Worm (Caenorhabditis elegans) whole organism, mixed stage, embryonic: ENCODE data around the gene Y11D7A.5.
A peak's percentile ranks its signal among the peaks of the same experiment; 100 is the strongest.

ENCODE experiments used
- M03D4.4 ChIP-seq: sonication (generic microtip); optimal IDR thresholded peaks from 2 replicates; lab custom pipeline; 2017; ENCODE audit warnings: mild to moderate bottlenecking, missing genetic modification characterization, missing compliant biosample characterization
- bed-3 ChIP-seq: fragments of 200-800 bp; sonication (Bioruptor generic); optimal IDR thresholded peaks from 3 replicates; lab custom pipeline; 2018; ENCODE audit warnings: mild to moderate bottlenecking, missing genetic modification characterization, moderate library complexity, missing compliant biosample characterization
- blmp-1 ChIP-seq: fragments of 150-350 bp; optimal IDR thresholded peaks from 2 replicates; lab custom pipeline; 2014; ENCODE audit warnings: missing biosample characterization, missing genetic modification characterization
- ceh-39 ChIP-seq: fragments of 150-350 bp; optimal IDR thresholded peaks from 2 replicates; lab custom pipeline; 2014; ENCODE audit warnings: missing biosample characterization, missing genetic modification characterization
- ceh-43 ChIP-seq: fragments of 200-800 bp; sonication (Bioruptor generic); optimal IDR thresholded peaks from 2 replicates; lab custom pipeline; 2018; ENCODE audit warnings: mild to moderate bottlenecking, missing genetic modification characterization, moderate library complexity, missing compliant biosample characterization
- ceh-83 ChIP-seq: fragments of 200-800 bp; sonication (Bioruptor generic); optimal IDR thresholded peaks from 2 replicates; lab custom pipeline; 2018; ENCODE audit warnings: mild to moderate bottlenecking, missing genetic modification characterization, missing compliant biosample characterization
- ces-1 ChIP-seq: fragments of 150-350 bp; optimal IDR thresholded peaks from 2 replicates; lab custom pipeline; 2014; ENCODE audit warnings: missing biosample characterization, missing genetic modification reagents, missing genetic modification characterization
- cnd-1 ChIP-seq: fragments of 200-800 bp; sonication (Bioruptor generic); optimal IDR thresholded peaks from 2 replicates; lab custom pipeline; 2018; ENCODE audit warnings: mild to moderate bottlenecking, missing genetic modification characterization, missing compliant biosample characterization
- drap-1 ChIP-seq: fragments of 200-800 bp; sonication (Bioruptor generic); optimal IDR thresholded peaks from 3 replicates; lab custom pipeline; 2018; ENCODE audit warnings: mild to moderate bottlenecking, missing genetic modification characterization, missing compliant biosample characterization
- elt-1 ChIP-seq: sonication (generic microtip); optimal IDR thresholded peaks from 2 replicates; lab custom pipeline; 2017; ENCODE audit warnings: missing genetic modification characterization, mild to moderate bottlenecking, missing compliant biosample characterization, antibody characterized with exemption, moderate library complexity, borderline replicate concordance; ENCODE audit not compliant: insufficient read depth
- elt-3 ChIP-seq: fragments of 150-350 bp; optimal IDR thresholded peaks from 2 replicates; lab custom pipeline; 2014; ENCODE audit warnings: missing biosample characterization, missing genetic modification characterization
- flh-1 ChIP-seq: fragments of 200-800 bp; sonication (Bioruptor generic); optimal IDR thresholded peaks from 2 replicates; lab custom pipeline; 2018; ENCODE audit warnings: mild to moderate bottlenecking, missing genetic modification characterization, moderate library complexity, missing compliant biosample characterization
- ham-2 ChIP-seq: fragments of 200-800 bp; sonication (Bioruptor generic); optimal IDR thresholded peaks from 2 replicates; lab custom pipeline; 2018; ENCODE audit warnings: mild to moderate bottlenecking, missing genetic modification characterization, missing compliant biosample characterization
- hlh-1 ChIP-seq: fragments of 150-350 bp; optimal IDR thresholded peaks from 2 replicates; lab custom pipeline; 2014; ENCODE audit warnings: missing biosample characterization, missing genetic modification reagents, missing genetic modification characterization
- lin-13 ChIP-seq: fragments of 150-350 bp; optimal IDR thresholded peaks from 2 replicates; lab custom pipeline; 2014; ENCODE audit warnings: missing biosample characterization, missing genetic modification characterization
- lin-32 ChIP-seq: fragments of 200-800 bp; sonication (Bioruptor generic); optimal IDR thresholded peaks from 2 replicates; lab custom pipeline; 2018; ENCODE audit warnings: mild to moderate bottlenecking, missing genetic modification characterization, missing compliant biosample characterization
- lsy-2 ChIP-seq: fragments of 150-350 bp; optimal IDR thresholded peaks from 2 replicates; lab custom pipeline; 2014; ENCODE audit warnings: missing biosample characterization, missing genetic modification characterization
- mab-5 ChIP-seq: fragments of 150-350 bp; optimal IDR thresholded peaks from 2 replicates; lab custom pipeline; 2014; ENCODE audit warnings: missing biosample characterization, missing genetic modification characterization
- mep-1 ChIP-seq: fragments of 150-350 bp; optimal IDR thresholded peaks from 2 replicates; lab custom pipeline; 2017; ENCODE audit warnings: missing biosample characterization, missing genetic modification reagents, missing genetic modification characterization, inconsistent platforms
- mls-2 ChIP-seq: sonication (generic microtip); optimal IDR thresholded peaks from 2 replicates; lab custom pipeline; 2016; ENCODE audit warnings: mild to moderate bottlenecking, missing genetic modification characterization, moderate library complexity, missing compliant biosample characterization
- nhr-12 ChIP-seq: fragments of 150-350 bp; optimal IDR thresholded peaks from 2 replicates; lab custom pipeline; 2014; ENCODE audit warnings: missing biosample characterization, missing genetic modification characterization
- nhr-2 ChIP-seq: fragments of 150-350 bp; optimal IDR thresholded peaks from 2 replicates; lab custom pipeline; 2014; ENCODE audit warnings: missing biosample characterization, missing genetic modification characterization
- nhr-237 ChIP-seq: fragments of 150-350 bp; optimal IDR thresholded peaks from 2 replicates; lab custom pipeline; 2014; ENCODE audit warnings: missing biosample characterization, missing genetic modification characterization
- nhr-28 ChIP-seq: fragments of 150-350 bp; optimal IDR thresholded peaks from 2 replicates; lab custom pipeline; 2014; ENCODE audit warnings: missing biosample characterization, missing genetic modification characterization
- nhr-76 ChIP-seq: sonication (generic microtip); optimal IDR thresholded peaks from 2 replicates; lab custom pipeline; 2017; ENCODE audit warnings: missing biosample characterization, missing genetic modification characterization
- pha-4 ChIP-seq: fragments of 150-350 bp; optimal IDR thresholded peaks from 2 replicates; lab custom pipeline; 2018; ENCODE audit warnings: missing biosample characterization, missing genetic modification reagents, missing genetic modification characterization
- sem-2 ChIP-seq: fragments of 200-800 bp; sonication (Bioruptor generic); optimal IDR thresholded peaks from 2 replicates; lab custom pipeline; 2018; ENCODE audit warnings: mild to moderate bottlenecking, missing genetic modification characterization, missing compliant biosample characterization
- snpc-4 ChIP-seq: fragments of 150-350 bp; optimal IDR thresholded peaks from 2 replicates; lab custom pipeline; 2014; ENCODE audit warnings: missing biosample characterization, missing genetic modification characterization
- sptf-1 ChIP-seq: sonication (generic microtip); optimal IDR thresholded peaks from 2 replicates; lab custom pipeline; 2017; ENCODE audit warnings: mild to moderate bottlenecking, missing genetic modification characterization, moderate library complexity, missing compliant biosample characterization
- tbx-8 ChIP-seq: fragments of 200-800 bp; sonication (Bioruptor generic); optimal IDR thresholded peaks from 2 replicates; lab custom pipeline; 2018; ENCODE audit warnings: mild to moderate bottlenecking, missing genetic modification characterization, moderate library complexity, missing compliant biosample characterization
- unc-120 ChIP-seq: sonication (generic microtip); optimal IDR thresholded peaks from 2 replicates; lab custom pipeline; 2017; ENCODE audit warnings: missing genetic modification characterization, missing compliant biosample characterization; ENCODE audit not compliant: poor library complexity, severe bottlenecking
- unc-39 ChIP-seq: fragments of 150-350 bp; optimal IDR thresholded peaks from 2 replicates; lab custom pipeline; 2014; ENCODE audit warnings: missing biosample characterization, missing genetic modification characterization
- unc-62 ChIP-seq: fragments of 150-350 bp; optimal IDR thresholded peaks from 2 replicates; lab custom pipeline; 2014; ENCODE audit warnings: missing biosample characterization, missing genetic modification reagents, missing genetic modification characterization
- zip-8 ChIP-seq: fragments of 150-350 bp; optimal IDR thresholded peaks from 2 replicates; lab custom pipeline; 2014; ENCODE audit warnings: missing biosample characterization, missing genetic modification characterization
- ztf-11 ChIP-seq: fragments of 150-350 bp; optimal IDR thresholded peaks from 2 replicates; lab custom pipeline; 2014; ENCODE audit warnings: missing biosample characterization, missing genetic modification characterization

Y11D7A.5 gene

DNA sequence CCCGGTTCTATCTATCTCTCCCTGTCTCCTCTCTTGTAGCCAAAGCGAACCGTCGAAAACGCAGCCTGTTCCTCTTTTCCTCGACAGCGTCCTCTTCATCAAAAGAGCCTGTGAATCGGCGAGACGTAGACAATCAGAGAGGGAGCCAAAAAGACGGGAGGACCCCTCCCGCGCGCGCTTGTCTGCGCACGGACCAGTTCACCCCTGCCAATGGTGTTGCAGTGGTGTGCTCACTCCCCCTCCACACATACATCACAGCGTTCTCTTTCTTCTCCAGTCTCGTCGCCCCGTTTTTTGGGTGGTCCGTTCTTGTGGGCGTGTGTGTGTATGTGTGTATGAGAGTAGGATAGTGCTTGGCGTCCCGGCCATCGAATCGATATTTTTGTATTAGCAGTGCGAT, 23.6 kb upstream of the Y11D7A.5 start:
- no peak for TF ChIP-seq sem-2 (GFP tag; lab: Kevin White, UChicago)
- TF ChIP-seq hlh-1 (tag; lab: Kevin White, UChicago) = peak; percentile 11
- TF ChIP-seq mep-1 (tag; lab: Kevin White, UChicago) = peak; percentile 20
- TF ChIP-seq unc-39 (tag; lab: Kevin White, UChicago) = no peak
- no peak for TF ChIP-seq mab-5 (tag; lab: Kevin White, UChicago)
- peak; percentile 46 for TF ChIP-seq unc-62 (GFP tag; lab: Kevin White, UChicago)
- TF ChIP-seq M03D4.4 = peak; percentile 41
- peak; percentile 14 for TF ChIP-seq tbx-8 (GFP tag; lab: Kevin White, UChicago)
- TF ChIP-seq mls-2 (tag; lab: Kevin White, UChicago) = no peak
- TF ChIP-seq ztf-11 (tag; lab: Kevin White, UChicago) = peak; percentile 68
- no peak for TF ChIP-seq elt-1 (tag; lab: Kevin White, UChicago)
- TF ChIP-seq blmp-1 (tag; lab: Kevin White, UChicago) = no peak
- peak; percentile 37 for TF ChIP-seq ceh-83 (GFP tag; lab: Kevin White, UChicago)
- peak; percentile 7 for TF ChIP-seq unc-120 (tag; lab: Kevin White, UChicago)
- TF ChIP-seq ceh-43 (GFP tag; lab: Kevin White, UChicago) = no peak
- TF ChIP-seq lin-13 (tag; lab: Kevin White, UChicago) = peak; percentile 1
- TF ChIP-seq ham-2 = peak; percentile 55
- TF ChIP-seq bed-3 (GFP tag; lab: Kevin White, UChicago) = no peak
- TF ChIP-seq nhr-28 (tag; lab: Kevin White, UChicago) = no peak
- no peak for TF ChIP-seq sptf-1
- no peak for TF ChIP-seq ces-1 (GFP tag; lab: Kevin White, UChicago)
- TF ChIP-seq flh-1 (GFP tag; lab: Kevin White, UChicago) = no peak
- TF ChIP-seq cnd-1 (tag; lab: Kevin White, UChicago) = peak; percentile 32
- TF ChIP-seq drap-1 (GFP tag; lab: Kevin White, UChicago) = peak; percentile 22
- TF ChIP-seq ceh-39 (tag; lab: Kevin White, UChicago) = peak; percentile 27
- no peak for TF ChIP-seq pha-4 (tag; lab: Kevin White, UChicago)
- no peak for TF ChIP-seq lin-32 (GFP tag; lab: Kevin White, UChicago)
- no peak for TF ChIP-seq zip-8
- no peak for TF ChIP-seq lsy-2 (tag; lab: Kevin White, UChicago)
- TF ChIP-seq elt-3 (tag; lab: Kevin White, UChicago) = no peak

DNA sequence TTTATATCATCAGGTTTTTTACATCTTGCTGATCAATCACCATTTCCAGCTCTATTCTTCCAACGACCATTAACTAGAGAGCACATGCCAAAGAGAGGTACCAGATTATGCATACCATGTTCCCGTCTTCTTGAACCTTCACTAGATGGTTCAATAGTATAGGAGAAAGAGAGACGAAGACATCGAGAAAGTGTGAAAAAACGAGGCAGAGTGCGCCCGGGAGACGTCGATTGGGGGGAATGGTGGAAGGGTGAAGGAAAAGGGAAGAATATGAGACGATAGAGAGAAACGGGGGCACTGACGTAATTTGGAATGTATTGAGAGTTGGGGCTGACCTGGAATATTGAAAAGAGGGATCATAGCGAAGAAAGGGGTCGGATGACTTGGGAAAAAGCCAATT, 22.3 kb upstream of the Y11D7A.5 start:
- TF ChIP-seq cnd-1 (tag; lab: Kevin White, UChicago) (peak; percentile 28), nhr-2 (tag; lab: Kevin White, UChicago) (peak; percentile 74), mep-1 (tag; lab: Kevin White, UChicago) (no peak), unc-120 (tag; lab: Kevin White, UChicago) (no peak), nhr-12 (no peak), lin-32 (GFP tag; lab: Kevin White, UChicago) (no peak), ham-2 (no peak)

DNA sequence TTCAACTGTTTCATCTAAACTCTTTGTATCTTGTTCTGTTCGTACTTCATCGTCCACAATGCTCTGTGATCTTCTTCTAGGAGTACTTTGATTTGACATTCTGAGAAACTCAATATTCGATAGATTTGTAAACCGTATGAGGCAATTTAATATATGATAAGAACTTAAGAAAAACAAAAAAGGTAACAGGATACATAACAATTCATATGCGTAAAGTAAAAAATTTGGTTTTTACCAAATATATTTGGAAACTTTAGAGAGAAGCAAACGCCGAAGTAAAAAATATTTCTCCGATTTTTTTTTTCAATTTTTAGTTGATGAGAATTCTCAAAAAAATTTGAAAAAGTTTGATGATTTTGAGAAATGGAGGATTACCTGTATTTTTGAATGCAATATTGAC, 21.1 kb upstream of the Y11D7A.5 start, which contains the start of gene Y11D7A.19:
Y11D7A.19 (minus strand) TSS at position 101 of the 400 bp plus-strand sequence.
- no peak for TF ChIP-seq lin-32 (GFP tag; lab: Kevin White, UChicago)
- no peak for TF ChIP-seq cnd-1 (tag; lab: Kevin White, UChicago)
- TF ChIP-seq ces-1 (GFP tag; lab: Kevin White, UChicago) = no peak
- TF ChIP-seq elt-3 (tag; lab: Kevin White, UChicago) = no peak
- no peak for TF ChIP-seq snpc-4 (tag; lab: Kevin White, UChicago)
- TF ChIP-seq M03D4.4 = no peak
- TF ChIP-seq hlh-1 (tag; lab: Kevin White, UChicago) = no peak
- TF ChIP-seq sptf-1 = no peak
- TF ChIP-seq ceh-43 (GFP tag; lab: Kevin White, UChicago) = no peak
- no peak for TF ChIP-seq nhr-237 (tag; lab: Kevin White, UChicago)
- TF ChIP-seq unc-62 (GFP tag; lab: Kevin White, UChicago) = no peak
- no peak for TF ChIP-seq nhr-76 (tag; lab: Kevin White, UChicago)
- TF ChIP-seq unc-120 (tag; lab: Kevin White, UChicago) = no peak
- no peak for TF ChIP-seq mep-1 (tag; lab: Kevin White, UChicago)
- TF ChIP-seq, all 35 proteins: peak for 0
